Fruit fly (Drosophila melanogaster) whole organism, embryonic: ENCODE data around the gene mRpL28.

Experiments
- Abd-B ChIP-seq: fragments of 200-800 bp; sonication (Bioruptor generic); optimal IDR thresholded peaks from 2 replicates; lab custom pipeline; 2018; ENCODE audit warnings: missing biosample characterization, mild to moderate bottlenecking, missing genetic modification characterization, moderate library complexity
- Ada2b ChIP-seq: fragments of 200-800 bp; sonication (Bioruptor generic); IDR thresholded peaks from 2 replicates; pipeline ENCODE4 v1.3.6; 2022; ENCODE audit warnings: missing biosample characterization, missing genetic modification characterization
- Adf1 ChIP-seq: fragments of 200-800 bp; sonication (Bioruptor generic); IDR thresholded peaks from 2 replicates; pipeline ENCODE4 v1.3.6; 2022; ENCODE audit warnings: missing biosample characterization, missing genetic modification characterization
- Atf-2 ChIP-seq: fragments of 200-800 bp; sonication (Bioruptor generic); optimal IDR thresholded peaks from 2 replicates; lab custom pipeline; 2016; ENCODE audit warnings: missing biosample characterization, missing genetic modification characterization
- CG10147 ChIP-seq: fragments of 200-800 bp; sonication (Bioruptor generic); optimal IDR thresholded peaks from 2 replicates; lab custom pipeline; 2019; ENCODE audit warnings: missing biosample characterization, mild to moderate bottlenecking, missing genetic modification characterization, moderate library complexity
- CG1024 ChIP-seq: fragments of 200-800 bp; sonication (Bioruptor generic); IDR thresholded peaks from 2 replicates; pipeline ENCODE4 v1.3.6; 2022; ENCODE audit warnings: missing biosample characterization, missing genetic modification characterization
- CG10431 ChIP-seq: fragments of 200-800 bp; sonication (Bioruptor generic); optimal IDR thresholded peaks from 3 replicates; lab custom pipeline; 2018; ENCODE audit warnings: missing biosample characterization, mild to moderate bottlenecking, missing genetic modification characterization
- CG10979 ChIP-seq: fragments of 200-800 bp; sonication (Bioruptor generic); optimal IDR thresholded peaks from 2 replicates; lab custom pipeline; 2018; ENCODE audit warnings: missing biosample characterization, mild to moderate bottlenecking, missing genetic modification characterization, moderate library complexity
- CG11398 ChIP-seq: fragments of 200-800 bp; sonication (Bioruptor generic); optimal IDR thresholded peaks from 2 replicates; lab custom pipeline; 2016; ENCODE audit warnings: missing biosample characterization, missing genetic modification characterization
- CG12659 ChIP-seq: fragments of 200-800 bp; sonication (Bioruptor generic); optimal IDR thresholded peaks from 3 replicates; lab custom pipeline; 2017; ENCODE audit warnings: mild to moderate bottlenecking, missing biosample characterization, missing genetic modification reagents, missing genetic modification characterization
- CG13424 ChIP-seq: fragments of 200-800 bp; sonication (Bioruptor generic); optimal IDR thresholded peaks from 2 replicates; lab custom pipeline; 2019; ENCODE audit warnings: missing biosample characterization, mild to moderate bottlenecking, missing genetic modification characterization, moderate library complexity
- CG13775 ChIP-seq: fragments of 200-800 bp; sonication (Bioruptor generic); optimal IDR thresholded peaks from 3 replicates; lab custom pipeline; 2017; ENCODE audit warnings: missing biosample characterization, mild to moderate bottlenecking, missing genetic modification characterization
- CG17186 ChIP-seq: fragments of 200-800 bp; sonication (Bioruptor generic); optimal IDR thresholded peaks from 3 replicates; lab custom pipeline; 2017; ENCODE audit warnings: missing biosample characterization, missing genetic modification reagents, missing genetic modification characterization
- CG30431 ChIP-seq: fragments of 200-800 bp; sonication (Bioruptor generic); optimal IDR thresholded peaks from 2 replicates; lab custom pipeline; 2017; ENCODE audit warnings: missing biosample characterization, missing genetic modification characterization
- CG33557 ChIP-seq: fragments of 200-800 bp; sonication (Bioruptor generic); optimal IDR thresholded peaks from 2 replicates; lab custom pipeline; 2019; ENCODE audit warnings: missing biosample characterization, mild to moderate bottlenecking, missing genetic modification characterization, moderate library complexity
- CG4854 ChIP-seq: fragments of 200-800 bp; sonication (Bioruptor generic); optimal IDR thresholded peaks from 2 replicates; lab custom pipeline; 2016; ENCODE audit warnings: missing biosample characterization, missing genetic modification characterization, inconsistent platforms
- CG6765 ChIP-seq: fragments of 200-800 bp; sonication (Bioruptor generic); optimal IDR thresholded peaks from 3 replicates; lab custom pipeline; 2017; ENCODE audit warnings: missing biosample characterization, mild to moderate bottlenecking, missing genetic modification characterization
- CG6813 ChIP-seq: fragments of 200-800 bp; sonication (Bioruptor generic); optimal IDR thresholded peaks from 2 replicates; lab custom pipeline; 2017; ENCODE audit warnings: missing biosample characterization, missing genetic modification characterization, mild to moderate bottlenecking, moderate library complexity, missing genetic modification reagents
- CG7271 ChIP-seq: fragments of 200-800 bp; sonication (Bioruptor generic); optimal IDR thresholded peaks from 2 replicates; lab custom pipeline; 2018; ENCODE audit warnings: missing biosample characterization, mild to moderate bottlenecking, missing genetic modification characterization, moderate library complexity
- CG7357 ChIP-seq: fragments of 200-800 bp; sonication (Bioruptor generic); IDR thresholded peaks from 3 replicates; pipeline ENCODE4 v1.3.6; 2022; ENCODE audit warnings: missing biosample characterization, missing genetic modification characterization
- CHES-1-like ChIP-seq: fragments of 200-800 bp; sonication (Bioruptor generic); optimal IDR thresholded peaks from 2 replicates; lab custom pipeline; 2016; ENCODE audit warnings: missing biosample characterization, missing genetic modification characterization
- Deaf1 ChIP-seq: fragments of 200-800 bp; optimal IDR thresholded peaks from 3 replicates; lab custom pipeline; 2019; ENCODE audit warnings: missing biosample characterization, mild to moderate bottlenecking, missing genetic modification characterization, moderate library complexity
- Dip3 ChIP-seq: fragments of 200-800 bp; sonication (Bioruptor generic); optimal IDR thresholded peaks from 3 replicates; lab custom pipeline; 2016; ENCODE audit warnings: missing biosample characterization, missing genetic modification characterization
- ERR ChIP-seq: fragments of 200-800 bp; sonication (Bioruptor generic); optimal IDR thresholded peaks from 2 replicates; lab custom pipeline; 2016; ENCODE audit warnings: missing biosample characterization, missing genetic modification characterization
- Fer3 ChIP-seq: fragments of 200-800 bp; sonication (Bioruptor generic); optimal IDR thresholded peaks from 2 replicates; lab custom pipeline; 2018; ENCODE audit warnings: missing biosample characterization, mild to moderate bottlenecking, missing genetic modification characterization, moderate library complexity
- HLH4C ChIP-seq: fragments of 200-800 bp; sonication (Bioruptor generic); IDR thresholded peaks from 3 replicates; pipeline ENCODE4 v1.3.6; 2022; ENCODE audit warnings: missing biosample characterization, missing genetic modification characterization; ENCODE audit not compliant: partially characterized antibody
- Lhr ChIP-seq: fragments of 200-800 bp; sonication (Bioruptor generic); optimal IDR thresholded peaks from 3 replicates; lab custom pipeline; 2017; ENCODE audit warnings: mild to moderate bottlenecking, missing biosample characterization, missing genetic modification reagents, missing genetic modification characterization
- MTF-1 ChIP-seq: fragments of 200-800 bp; sonication (Bioruptor generic); optimal IDR thresholded peaks from 2 replicates; lab custom pipeline; 2018; ENCODE audit warnings: missing biosample characterization, mild to moderate bottlenecking, missing genetic modification characterization, borderline replicate concordance
- Med ChIP-seq: fragments of 200-800 bp; sonication (Bioruptor generic); peaks from one replicate; lab custom pipeline; 2016; ENCODE audit warnings: missing biosample characterization, missing genetic modification characterization, mild to moderate bottlenecking, inconsistent platforms, moderate library complexity
- Mrtf ChIP-seq: fragments of 200-800 bp; sonication (Bioruptor generic); IDR thresholded peaks from 3 replicates; pipeline ENCODE4 v1.3.6; 2022; ENCODE audit warnings: missing biosample characterization, missing genetic modification characterization
- Nf-YA ChIP-seq: fragments of 200-800 bp; sonication (Bioruptor generic); IDR thresholded peaks from 2 replicates; pipeline ENCODE4 v1.3.6; 2022; ENCODE audit warnings: missing biosample characterization, missing genetic modification characterization
- Ssrp ChIP-seq: fragments of 200-800 bp; sonication (Bioruptor generic); optimal IDR thresholded peaks from 2 replicates; lab custom pipeline; 2018; ENCODE audit warnings: missing biosample characterization, mild to moderate bottlenecking, missing genetic modification characterization, moderate library complexity
- Stat92E ChIP-seq, 3 experiments: fragments of >200 bp in 2 of 3; fragments of 200-800 bp in 1 of 3; sonication (Bioruptor generic) in 1 of 3; optimal IDR thresholded peaks; 2 replicates each; lab custom pipeline; 2017 to 2019; ENCODE audit warnings: missing biosample characterization in 3 of 3, missing genetic modification characterization in 3 of 3, mild to moderate bottlenecking in 1 of 3, moderate library complexity in 1 of 3
- Tbp ChIP-seq: fragments of >200 bp; optimal IDR thresholded peaks from 2 replicates; lab custom pipeline; 2018; ENCODE audit warnings: missing biosample characterization, missing genetic modification characterization
- ac ChIP-seq: fragments of 200-800 bp; sonication (Bioruptor generic); optimal IDR thresholded peaks from 3 replicates; lab custom pipeline; 2017; ENCODE audit warnings: missing biosample characterization, mild to moderate bottlenecking, missing genetic modification characterization
- amos ChIP-seq: fragments of 200-800 bp; sonication (Bioruptor generic); IDR thresholded peaks from 2 replicates; pipeline ENCODE4 v1.3.6; 2022; ENCODE audit warnings: missing biosample characterization, missing genetic modification characterization; ENCODE audit not compliant: partially characterized antibody
- crp ChIP-seq, 2 experiments: fragments of 200-800 bp; sonication (Bioruptor generic); optimal IDR thresholded peaks; 2 replicates in 1 of 2; 3 replicates in 1 of 2; lab custom pipeline; 2017; ENCODE audit warnings: missing biosample characterization in 2 of 2, missing genetic modification characterization in 2 of 2, mild to moderate bottlenecking in 1 of 2, moderate library complexity in 1 of 2
- gro ChIP-seq: fragments of 200-800 bp; sonication (Bioruptor generic); optimal IDR thresholded peaks from 2 replicates; lab custom pipeline; 2016; ENCODE audit warnings: missing biosample characterization, missing genetic modification characterization
- ham ChIP-seq: fragments of 200-800 bp; sonication (Bioruptor generic); IDR thresholded peaks from 2 replicates; pipeline ENCODE4 v1.3.6; 2022; ENCODE audit warnings: missing biosample characterization, missing genetic modification characterization
- knrl ChIP-seq: fragments of 200-800 bp; sonication (Bioruptor generic); IDR thresholded peaks from 3 replicates; pipeline ENCODE4 v1.3.6; 2022; ENCODE audit warnings: missing biosample characterization, missing genetic modification characterization; ENCODE audit not compliant: partially characterized antibody
- maf-S ChIP-seq: fragments of 200-800 bp; sonication (Bioruptor generic); optimal IDR thresholded peaks from 2 replicates; lab custom pipeline; 2016; ENCODE audit warnings: missing biosample characterization, missing genetic modification characterization
- sc ChIP-seq, 3 experiments: fragments of >200 bp in 2 of 3; fragments of 200-800 bp in 1 of 3; sonication (Bioruptor generic) in 1 of 3; optimal IDR thresholded peaks; 2 replicates in 2 of 3; 3 replicates in 1 of 3; lab custom pipeline; 2017; ENCODE audit warnings: mild to moderate bottlenecking in 1 of 3, missing biosample characterization in 1 of 3, missing genetic modification characterization in 1 of 3, missing genetic modification reagents in 1 of 3
- sisA ChIP-seq: fragments of 200-800 bp; sonication (Bioruptor generic); IDR thresholded peaks from 2 replicates; pipeline ENCODE4 v1.3.6; 2022; ENCODE audit warnings: missing biosample characterization, missing genetic modification characterization
- slou ChIP-seq: fragments of 200-800 bp; sonication (Bioruptor generic); optimal IDR thresholded peaks from 3 replicates; lab custom pipeline; 2016; ENCODE audit warnings: missing biosample characterization, missing genetic modification characterization
- sna ChIP-seq: fragments of 200-800 bp; sonication (Bioruptor generic); IDR thresholded peaks from 2 replicates; pipeline ENCODE4 v1.3.6; 2022; ENCODE audit warnings: missing biosample characterization, missing genetic modification characterization; ENCODE audit not compliant: partially characterized antibody
- sqz ChIP-seq: fragments of 200-800 bp; sonication (Bioruptor generic); optimal IDR thresholded peaks from 3 replicates; lab custom pipeline; 2018; ENCODE audit warnings: missing biosample characterization, mild to moderate bottlenecking, missing genetic modification characterization
- unc-4 ChIP-seq: fragments of 200-800 bp; sonication (Bioruptor generic); IDR thresholded peaks from 2 replicates; pipeline ENCODE4 v1.3.6; 2022; ENCODE audit warnings: missing biosample characterization, missing genetic modification characterization; ENCODE audit not compliant: partially characterized antibody
- zfh1 ChIP-seq: fragments of 200-800 bp; sonication (Bioruptor generic); IDR thresholded peaks from 3 replicates; pipeline ENCODE4 v1.3.6; 2022; ENCODE audit warnings: missing biosample characterization, missing genetic modification characterization

Gene mRpL28

dm6 chr2L:5000287-5000871 is 26.6 kb downstream of the mRpL28 start (continued):
- TF ChIP-seq ac (GFP tag; lab: Kevin White, UChicago) (peak; percentile 82), Ada2b (GFP tag; lab: Robert Waterston, UW) (peak; percentile 84), Med (GFP tag; lab: Kevin White, UChicago) (peak; percentile 95), zfh1 (GFP tag; lab: Robert Waterston, UW) (peak; percentile 86), maf-S (no peak), CG1024 (GFP tag; lab: Robert Waterston, UW) (0 out of 2 replicates have a peak, but pooled peaks have one; percentile 22), sisA (GFP tag; lab: Robert Waterston, UW) (peak; percentile 82), CG10147 (peak; percentile 74), Fer3 (tag; lab: Kevin White, UChicago) (peak; percentile 76), CG30431 (GFP tag; lab: Kevin White, UChicago) (peak; percentile 86), Lhr (GFP tag; lab: Kevin White, UChicago) (peak; percentile 40), sqz (GFP tag; lab: Kevin White, UChicago) (peak; percentile 76), Abd-B (GFP tag; lab: Kevin White, UChicago) (peak; percentile 68), unc-4 (GFP tag; lab: Robert Waterston, UW) (no peak), Ssrp (peak; percentile 75), Mrtf (peak; percentile 74; the same call in 2 of the 3 replicates), CG13775 (peak; percentile 80), CG10431 (GFP tag; lab: Kevin White, UChicago) (peak; percentile 66), CG10979 (peak; percentile 90), sc (optimal IDR thresholded peaks at IDR 0.05; lab: Kevin White, UChicago) (no peak), sc (GFP tag; optimal IDR thresholded peaks at IDR 0.05; lab: Kevin White, UChicago) (peak; percentile 67), CG6813 (GFP tag; lab: Kevin White, UChicago) (peak; percentile 73), Atf-2 (GFP tag; lab: Kevin White, UChicago) (peak; percentile 66), Nf-YA (GFP tag; lab: Robert Waterston, UW) (peak; percentile 53; the same call in 1 of the 2 replicates), CG7357 (GFP tag; lab: Robert Waterston, UW) (peak; percentile 72), CHES-1-like (GFP tag; lab: Kevin White, UChicago) (peak; percentile 58), CG11398 (peak; percentile 49), amos (GFP tag; lab: Robert Waterston, UW) (no peak), Deaf1 (peak; percentile 85), HLH4C (no peak), ham (GFP tag; lab: Robert Waterston, UW) (no peak), crp (GFP tag; optimal IDR thresholded peaks at IDR 0.05; lab: Kevin White, UChicago) (peak in 1 of 2 experiments; percentile 21), CG13424 (tag; lab: Kevin White, UChicago) (peak; percentile 92), gro (peak; percentile 17), sna (GFP tag; lab: Robert Waterston, UW) (no peak), CG12659 (GFP tag; lab: Kevin White, UChicago) (peak; percentile 85), MTF-1 (GFP tag; lab: Kevin White, UChicago) (peak; percentile 28), CG7271 (tag; lab: Kevin White, UChicago) (peak; percentile 58), CG17186 (GFP tag; lab: Kevin White, UChicago) (no peak), knrl (GFP tag; lab: Robert Waterston, UW) (no peak), Stat92E (GFP tag; optimal IDR thresholded peaks at IDR 0.05; lab: Kevin White, UChicago) (peak in 1 of 3 experiments; percentile 57), slou (GFP tag; lab: Kevin White, UChicago) (peak; percentile 44), ERR (GFP tag; lab: Kevin White, UChicago) (peak; percentile 54), CG4854 (GFP tag; lab: Kevin White, UChicago) (peak; percentile 49), Dip3 (GFP tag; lab: Kevin White, UChicago) (peak; percentile 67), CG33557 (GFP tag; lab: Kevin White, UChicago) (peak; percentile 96), CG6765 (GFP tag; lab: Kevin White, UChicago) (peak; percentile 72), Adf1 (GFP tag; lab: Robert Waterston, UW) (peak; percentile 51), Tbp (no peak)
